Fruit fly (Drosophila melanogaster) whole organism, embryonic: ENCODE measurements around the gene CG34260.

Experiments used
- CG10321 ChIP-seq: fragments of 200-800 bp; sonication (Bioruptor generic); IDR thresholded peaks from 2 replicates; pipeline ENCODE4 v1.3.6; 2022; ENCODE audit warnings: missing biosample characterization, missing genetic modification characterization
- CG14441 ChIP-seq: fragments of 200-800 bp; sonication (Bioruptor generic); IDR thresholded peaks from 2 replicates; pipeline ENCODE4 v1.3.6; 2022; ENCODE audit warnings: missing biosample characterization, missing genetic modification characterization
- CG4617 ChIP-seq: fragments of 200-800 bp; sonication (Bioruptor generic); optimal IDR thresholded peaks from 3 replicates; lab custom pipeline; 2016; ENCODE audit warnings: missing biosample characterization, missing genetic modification characterization, borderline replicate concordance
- CG9797 ChIP-seq: fragments of 200-800 bp; sonication (Bioruptor generic); optimal IDR thresholded peaks from 3 replicates; lab custom pipeline; 2018; ENCODE audit warnings: missing biosample characterization, mild to moderate bottlenecking, missing genetic modification characterization
- Dref ChIP-seq: fragments of 200-800 bp; sonication (Bioruptor generic); IDR thresholded peaks from 2 replicates; pipeline ENCODE4 v1.3.6; 2022; ENCODE audit warnings: missing biosample characterization, missing genetic modification characterization
- Fer2 ChIP-seq: fragments of 200-800 bp; sonication (Bioruptor generic); optimal IDR thresholded peaks from 2 replicates; lab custom pipeline; 2018; ENCODE audit warnings: missing biosample characterization, mild to moderate bottlenecking, missing genetic modification characterization, moderate library complexity
- Ravus ChIP-seq: fragments of 200-800 bp; sonication (Bioruptor generic); IDR thresholded peaks from 2 replicates; pipeline ENCODE4 v1.3.6; 2022; ENCODE audit warnings: missing biosample characterization, missing genetic modification characterization
- Spps ChIP-seq: fragments of 200-800 bp; sonication (Bioruptor generic); optimal IDR thresholded peaks from 2 replicates; lab custom pipeline; 2018; ENCODE audit warnings: missing biosample characterization, mild to moderate bottlenecking, missing genetic modification characterization
- btn ChIP-seq: fragments of 200-800 bp; sonication (Bioruptor generic); optimal IDR thresholded peaks from 2 replicates; lab custom pipeline; 2016; ENCODE audit warnings: missing biosample characterization, missing genetic modification characterization
- seq ChIP-seq: fragments of 200-800 bp; sonication (Bioruptor generic); IDR thresholded peaks from 2 replicates; pipeline ENCODE4 v1.3.6; 2022; ENCODE audit warnings: missing biosample characterization, missing genetic modification characterization
- tx ChIP-seq: fragments of 200-800 bp; sonication (Bioruptor generic); optimal IDR thresholded peaks from 2 replicates; lab custom pipeline; 2016; ENCODE audit warnings: missing biosample characterization, missing genetic modification characterization

dm6 chr3L:20737346-20737745 is 23.4 kb downstream of the CG34260 start:
- TF ChIP-seq Dref (GFP tag; lab: Robert Waterston, UW) = no peak
- no peak for TF ChIP-seq btn (GFP tag; lab: Kevin White, UChicago)
- TF ChIP-seq Ravus (GFP tag; lab: Robert Waterston, UW) = no peak
- TF ChIP-seq Spps (tag; lab: Kevin White, UChicago) = no peak
- TF ChIP-seq CG4617 = no peak
- no peak for TF ChIP-seq seq (GFP tag; lab: Robert Waterston, UW)
- no peak for TF ChIP-seq CG10321 (GFP tag; lab: Robert Waterston, UW)
- no peak for TF ChIP-seq Fer2 (tag; lab: Kevin White, UChicago)
- no peak for TF ChIP-seq CG14441 (GFP tag; lab: Robert Waterston, UW)
- no peak for TF ChIP-seq CG9797 (GFP tag; lab: Kevin White, UChicago)
- no peak for TF ChIP-seq tx (GFP tag; lab: Kevin White, UChicago)
